Fruit fly (Drosophila melanogaster): ENCODE data around the gene CG14143.

The CG14143 gene

DNA sequence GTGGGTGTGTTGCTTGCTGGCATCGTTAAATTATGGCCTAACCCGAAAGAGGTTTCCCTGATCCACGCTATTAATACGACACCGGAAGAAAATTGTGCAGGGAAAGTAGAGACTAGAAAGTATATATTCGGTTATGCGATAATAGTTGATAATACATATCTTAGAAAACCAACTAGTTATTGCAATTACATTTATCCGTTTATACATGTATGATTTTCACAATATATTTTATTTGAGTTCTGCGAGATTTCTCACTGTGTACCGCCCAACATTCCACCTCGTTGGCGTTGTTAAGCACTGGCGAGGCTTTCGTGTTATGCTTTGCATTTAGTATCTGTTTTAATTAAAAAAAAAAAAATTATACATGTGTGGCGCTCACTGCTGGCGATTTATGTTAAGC, 20.6 kb downstream of the CG14143 start:
- TF ChIP-seq Hnf4 (GFP tag; optimal IDR thresholded peaks at IDR 0.05) (no peak), fru (GFP tag; optimal IDR thresholded peaks at IDR 0.05) (peak; percentile 20), Hr78 (GFP tag; optimal IDR thresholded peaks at IDR 0.05) (no peak), ey (GFP tag; optimal IDR thresholded peaks at IDR 0.05) (peak; percentile 7), CG9705 (GFP tag; optimal IDR thresholded peaks at IDR 0.05) (no peak), psq (GFP tag; optimal IDR thresholded peaks at IDR 0.05) (peak; percentile 7), HLH106 (tag; optimal IDR thresholded peaks at IDR 0.05) (peak; percentile 18), N (GFP tag; optimal IDR thresholded peaks at IDR 0.05) (no peak), Sp1 (GFP tag; optimal IDR thresholded peaks at IDR 0.05) (peak; percentile 15), Abd-B (GFP tag; optimal IDR thresholded peaks at IDR 0.05) (no peak), Hr83 (GFP tag; optimal IDR thresholded peaks at IDR 0.05; ENCODE audit: poor library complexity, severe bottlenecking) (no peak), h (GFP tag; optimal IDR thresholded peaks at IDR 0.05) (peak; percentile 47), woc (GFP tag; optimal IDR thresholded peaks at IDR 0.05) (peak; percentile 10), rgr (GFP tag; optimal IDR thresholded peaks at IDR 0.05) (peak; percentile 26), OdsH (GFP tag; optimal IDR thresholded peaks at IDR 0.05) (peak; percentile 4), foxo (GFP tag; optimal IDR thresholded peaks at IDR 0.05) (peak in 1 of 2 experiments; percentile 26)

- TF ChIP-seq dsf (GFP tag; optimal IDR thresholded peaks at IDR 0.05; ENCODE audit: borderline replicate concordance) (no peak), GATAd (GFP tag; optimal IDR thresholded peaks at IDR 0.05) (no peak), CG9705 (GFP tag; optimal IDR thresholded peaks at IDR 0.05) (no peak), Rel (GFP tag; optimal IDR thresholded peaks at IDR 0.05) (no peak), Rel (tag; optimal IDR thresholded peaks at IDR 0.05) (no peak), lola (GFP tag; optimal IDR thresholded peaks at IDR 0.05) (no peak), Dfd (GFP tag; optimal IDR thresholded peaks at IDR 0.05) (no peak), ey (GFP tag; optimal IDR thresholded peaks at IDR 0.05) (no peak), usp (GFP tag; optimal IDR thresholded peaks at IDR 0.05) (no peak), sv (GFP tag; optimal IDR thresholded peaks at IDR 0.05) (no peak), Abd-B (GFP tag; optimal IDR thresholded peaks at IDR 0.05) (no peak), OdsH (GFP tag; optimal IDR thresholded peaks at IDR 0.05) (no peak), N (GFP tag; optimal IDR thresholded peaks at IDR 0.05) (no peak), CrebA (GFP tag; optimal IDR thresholded peaks at IDR 0.05; ENCODE audit: borderline replicate concordance) (no peak), dmrt93B (GFP tag; optimal IDR thresholded peaks at IDR 0.05) (no peak), Vsx2 (GFP tag; optimal IDR thresholded peaks at IDR 0.05; ENCODE audit: partially characterized antibody) (no peak), pan (optimal IDR thresholded peaks at IDR 0.05) (no peak), psq (GFP tag; optimal IDR thresholded peaks at IDR 0.05) (no peak), Myc (optimal IDR thresholded peaks at IDR 0.05) (no peak)
These were observed 30.1 kb downstream of the CG14143 start, which contains the start of gene Alg10 for dm6 chr3L:11164899-11165298. Gene Alg10, plus strand, starts transcription at chr3L:11164971.

DNA sequence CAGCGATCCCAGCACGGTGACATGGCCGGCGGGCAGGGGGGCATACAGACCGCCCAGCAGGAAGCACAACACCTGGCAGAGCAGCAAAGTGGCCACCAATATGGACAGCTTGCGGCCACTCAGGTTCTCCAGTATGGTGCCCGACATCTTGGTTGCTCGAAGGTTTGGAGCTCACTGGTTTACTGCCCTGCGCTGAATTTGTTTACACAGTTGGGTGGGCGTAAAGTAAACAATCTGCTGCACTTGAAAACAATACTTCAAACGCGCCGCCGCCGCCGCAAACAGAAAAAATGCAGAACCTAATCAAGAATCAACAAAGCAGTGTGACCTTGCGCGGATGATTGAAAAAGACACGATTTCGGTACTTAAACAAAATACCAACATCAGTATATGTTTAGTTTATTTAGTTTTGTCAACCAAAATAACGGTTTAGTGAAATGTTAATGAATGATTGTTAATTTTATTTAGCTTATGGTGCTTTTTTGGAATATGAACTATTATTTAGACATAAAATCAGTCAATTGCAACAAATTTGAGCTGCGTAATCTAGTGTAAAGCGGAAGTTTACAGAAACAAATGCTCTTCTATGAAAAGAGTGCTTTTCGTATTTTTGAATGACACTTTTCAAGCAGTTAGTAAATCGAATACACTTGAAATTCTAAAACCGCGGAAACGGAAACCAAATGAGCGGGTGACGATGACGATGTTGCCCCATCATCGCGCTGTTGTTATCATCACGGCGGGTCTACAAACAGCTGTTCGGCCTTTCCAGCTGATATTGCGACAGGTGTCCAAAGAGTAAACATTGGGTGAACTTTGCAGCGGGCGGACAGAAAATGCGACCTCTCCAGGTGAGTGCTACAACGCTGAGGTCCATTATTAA, 34.8 kb downstream of the CG14143 start, which contains the start of the genes wls and Adck5:
TSS of gene wls (minus strand) at position 327 of the 883 bp plus-strand sequence.
TSS of gene Adck5 (plus strand) at position 519 of the 883 bp plus-strand sequence.
- TF ChIP-seq ey (GFP tag; optimal IDR thresholded peaks at IDR 0.05) (peak; percentile 15), HLH106 (tag; optimal IDR thresholded peaks at IDR 0.05) (peak; percentile 45), dmrt93B (GFP tag; optimal IDR thresholded peaks at IDR 0.05) (peak; percentile 74), OdsH (GFP tag; optimal IDR thresholded peaks at IDR 0.05) (peak; percentile 64), Rel (GFP tag; optimal IDR thresholded peaks at IDR 0.05) (no peak), Rel (tag; optimal IDR thresholded peaks at IDR 0.05) (no peak), foxo (GFP tag; optimal IDR thresholded peaks at IDR 0.05) (peak in 1 of 2 experiments; percentile 30), woc (GFP tag; optimal IDR thresholded peaks at IDR 0.05) (no peak), h (GFP tag; optimal IDR thresholded peaks at IDR 0.05) (peak; percentile 72), dsf (GFP tag; optimal IDR thresholded peaks at IDR 0.05; ENCODE audit: borderline replicate concordance) (no peak), br (GFP tag; optimal IDR thresholded peaks at IDR 0.05) (peak; percentile 80), dl (GFP tag; optimal IDR thresholded peaks at IDR 0.05; ENCODE audit: insufficient read depth in 1 of 2, partially characterized antibody in 2 of 2) (no peak), Hr83 (GFP tag; optimal IDR thresholded peaks at IDR 0.05; ENCODE audit: poor library complexity, severe bottlenecking) (peak; percentile 87), fru (GFP tag; optimal IDR thresholded peaks at IDR 0.05) (peak; percentile 63), tai (GFP tag; optimal IDR thresholded peaks at IDR 0.05) (no peak), psq (GFP tag; optimal IDR thresholded peaks at IDR 0.05) (peak; percentile 9), Sp1 (GFP tag; optimal IDR thresholded peaks at IDR 0.05) (peak; percentile 57), CG9705 (GFP tag; optimal IDR thresholded peaks at IDR 0.05) (peak; percentile 56), Hnf4 (GFP tag; optimal IDR thresholded peaks at IDR 0.05) (no peak), Mio (GFP tag; optimal IDR thresholded peaks at IDR 0.05) (no peak), pan (optimal IDR thresholded peaks at IDR 0.05) (no peak), rgr (GFP tag; optimal IDR thresholded peaks at IDR 0.05) (peak; percentile 82), usp (GFP tag; optimal IDR thresholded peaks at IDR 0.05) (no peak)

Measured in whole organism, wandering third instar larva.